Worm (Caenorhabditis elegans) whole organism, young adult: ENCODE results near the gene srj-40.

Experiments used
- K11D2.4 ChIP-seq: fragments of 200-800 bp; sonication (Bioruptor generic); IDR thresholded peaks from 2 replicates; pipeline ENCODE4 v1.3.6; 2022; ENCODE audit warnings: missing genetic modification reagents, missing genetic modification characterization, missing compliant biosample characterization
- dox-1 ChIP-seq: fragments of 200-800 bp; sonication (Bioruptor generic); IDR thresholded peaks from 2 replicates; pipeline ENCODE4 v1.3.6; 2022; ENCODE audit warnings: missing genetic modification reagents, missing genetic modification characterization, missing compliant biosample characterization

- no peak for TF ChIP-seq dox-1
- TF ChIP-seq K11D2.4: no peak
These were observed 24.0 kb downstream of the srj-40 start, which contains the start of gene T05B4.12 for ce11 chrV:4125552-4126084.
